Fruit fly (Drosophila melanogaster) whole organism, prepupa: ENCODE measurements around the gene brv2.

ENCODE experiments used
- CG11902 ChIP-seq: fragments of 200-800 bp; sonication (Bioruptor generic); optimal IDR thresholded peaks from 3 replicates; lab custom pipeline; 2016; ENCODE audit warnings: missing biosample characterization, missing genetic modification characterization
- CG8319 ChIP-seq: fragments of 200-800 bp; sonication (Bioruptor generic); optimal IDR thresholded peaks from 3 replicates; lab custom pipeline; 2016; ENCODE audit warnings: missing biosample characterization, missing genetic modification characterization
- Eip78C ChIP-seq: fragments of 200-800 bp; sonication (Bioruptor generic); peaks from one replicate; lab custom pipeline; 2016; ENCODE audit warnings: missing biosample characterization, missing genetic modification characterization
- Lpt ChIP-seq: fragments of 200-800 bp; sonication (Bioruptor generic); optimal IDR thresholded peaks from 3 replicates; lab custom pipeline; 2016; ENCODE audit warnings: missing biosample characterization, missing genetic modification characterization

- TF ChIP-seq Lpt (GFP tag; lab: Kevin White, UChicago) (no peak), CG11902 (GFP tag; lab: Kevin White, UChicago) (no peak), CG8319 (GFP tag; lab: Kevin White, UChicago) (no peak), Eip78C (no peak)
Measured at dm6 chr3L:17339756-17340155, 4.7 kb downstream of the brv2 start.
